Fruit fly (Drosophila melanogaster): Measurements from ENCODE around the gene ND-13B.

ND-13B gene

DNA sequence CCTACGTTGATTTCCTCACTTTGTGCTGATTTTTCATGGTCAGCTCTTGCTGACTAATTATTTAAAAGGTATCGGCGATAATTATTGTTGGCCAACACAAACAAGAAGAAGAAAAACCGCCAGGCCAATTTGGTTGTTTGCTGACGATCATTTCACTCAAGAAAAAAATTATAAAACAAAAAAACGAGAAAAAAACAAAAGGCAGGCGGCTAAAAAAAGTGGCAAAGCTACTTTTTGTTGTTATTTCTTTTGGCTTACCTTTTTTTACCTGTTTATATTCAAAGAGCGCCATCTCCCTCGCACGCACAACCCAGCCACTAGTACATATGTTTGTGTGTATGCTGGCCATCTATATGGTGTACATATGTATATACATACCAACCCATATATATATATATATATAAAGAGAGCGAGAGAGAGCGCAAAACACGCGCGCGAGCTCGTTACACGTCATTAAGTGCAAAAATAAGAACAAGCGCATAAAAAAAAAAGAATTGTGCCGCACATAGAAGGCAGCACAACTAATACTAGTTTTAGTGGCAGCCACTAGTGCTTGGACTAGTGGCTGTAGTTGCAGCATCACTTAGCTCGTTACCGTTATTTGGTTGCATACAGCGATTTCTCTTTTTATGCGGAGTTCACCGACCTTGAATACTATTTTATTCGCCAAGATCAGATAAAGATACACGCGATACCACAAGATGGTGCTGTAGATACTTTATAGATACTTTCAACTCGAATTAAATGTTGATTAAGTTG lies 18.1 kb downstream of the ND-13B start (continued):
- TF ChIP-seq Sox100B (GFP tag; optimal IDR thresholded peaks at IDR 0.05), result no peak
- no peak for TF ChIP-seq D19B (GFP tag; optimal IDR thresholded peaks at IDR 0.05)
- TF ChIP-seq CG3163 (GFP tag; optimal IDR thresholded peaks at IDR 0.05), result no peak
- no peak for TF ChIP-seq Lhr (GFP tag; optimal IDR thresholded peaks at IDR 0.05)
- TF ChIP-seq CG12236 (GFP tag; optimal IDR thresholded peaks at IDR 0.05), result no peak
- TF ChIP-seq Xrp1 (GFP tag; IDR thresholded peaks at IDR 0.05), result no peak
- peak in 1 of 2 experiments; percentile 52 for TF ChIP-seq bsh (GFP tag; optimal IDR thresholded peaks at IDR 0.05)
- no peak for TF ChIP-seq dysf (GFP tag; IDR thresholded peaks at IDR 0.05)
- TF ChIP-seq CG1602 (GFP tag; optimal IDR thresholded peaks at IDR 0.05), result no peak
- TF ChIP-seq stwl (tag; optimal IDR thresholded peaks at IDR 0.05), result no peak
- no peak for TF ChIP-seq YL-1 (GFP tag; optimal IDR thresholded peaks at IDR 0.05)
- TF ChIP-seq br (optimal IDR thresholded peaks at IDR 0.05), result no peak
- TF ChIP-seq CG1529 (GFP tag; optimal IDR thresholded peaks at IDR 0.05), result no peak
- TF ChIP-seq CG10543 (GFP tag; optimal IDR thresholded peaks at IDR 0.05), result no peak
- TF ChIP-seq unpg (GFP tag; optimal IDR thresholded peaks at IDR 0.05), result no peak
- no peak for TF ChIP-seq NFAT (GFP tag; IDR thresholded peaks at IDR 0.05)
- no peak for TF ChIP-seq repo (GFP tag; optimal IDR thresholded peaks at IDR 0.05)
- TF ChIP-seq Bgb (GFP tag; IDR thresholded peaks at IDR 0.05; ENCODE audit: partially characterized antibody), result no peak
- no peak for TF ChIP-seq usp (GFP tag; optimal IDR thresholded peaks at IDR 0.05)
- TF ChIP-seq HLH4C (GFP tag; IDR thresholded peaks at IDR 0.05; ENCODE audit: partially characterized antibody), result no peak
- TF ChIP-seq lov (optimal IDR thresholded peaks at IDR 0.05), result no peak
- no peak for TF ChIP-seq lov (GFP tag; IDR thresholded peaks at IDR 0.05)
- TF ChIP-seq fd64A (GFP tag; optimal IDR thresholded peaks at IDR 0.05), result no peak
- no peak for TF ChIP-seq Mrtf (GFP tag; IDR thresholded peaks at IDR 0.05)
- no peak for TF ChIP-seq salm (tag; optimal IDR thresholded peaks at IDR 0.05)
- no peak for TF ChIP-seq Xbp1 (GFP tag; optimal IDR thresholded peaks at IDR 0.05)
- TF ChIP-seq gce (GFP tag; IDR thresholded peaks at IDR 0.05), result no peak
- peak; percentile 97 for TF ChIP-seq nom (GFP tag; optimal IDR thresholded peaks at IDR 0.05)
- TF ChIP-seq CG14050 (GFP tag; IDR thresholded peaks at IDR 0.05), result no peak
- no peak for TF ChIP-seq CG16815 (GFP tag; optimal IDR thresholded peaks at IDR 0.05)
- no peak for TF ChIP-seq C15 (GFP tag; IDR thresholded peaks at IDR 0.05)
- no peak for TF ChIP-seq gcm (GFP tag; optimal IDR thresholded peaks at IDR 0.05)
- TF ChIP-seq abd-A (tag; optimal IDR thresholded peaks at IDR 0.05), result no peak
- no peak for TF ChIP-seq gro (GFP tag; optimal IDR thresholded peaks at IDR 0.05)
- no peak for TF ChIP-seq Dek (tag; optimal IDR thresholded peaks at IDR 0.05)
- TF ChIP-seq chinmo (GFP tag; IDR thresholded peaks at IDR 0.05; ENCODE audit: partially characterized antibody), result peak; percentile 70; the same call in 1 of the 4 replicates
- no peak for TF ChIP-seq CG15269 (tag; optimal IDR thresholded peaks at IDR 0.05)
- TF ChIP-seq tup (GFP tag; optimal IDR thresholded peaks at IDR 0.05), result no peak
- TF ChIP-seq emc (GFP tag; optimal IDR thresholded peaks at IDR 0.05), result no peak
- TF ChIP-seq Blimp-1 (GFP tag; optimal IDR thresholded peaks at IDR 0.05), result no peak
- peak; percentile 35 for TF ChIP-seq cg (GFP tag; optimal IDR thresholded peaks at IDR 0.05)
- TF ChIP-seq Dfd (GFP tag; optimal IDR thresholded peaks at IDR 0.05), result no peak
- peak in 1 of 2 experiments; percentile 12 for TF ChIP-seq Trl (optimal IDR thresholded peaks at IDR 0.05)
- no peak for TF ChIP-seq Trl (GFP tag; optimal IDR thresholded peaks at IDR 0.05)
- TF ChIP-seq pita (GFP tag; optimal IDR thresholded peaks at IDR 0.05), result no peak
- no peak for TF ChIP-seq PHDP (tag; optimal IDR thresholded peaks at IDR 0.05)
- TF ChIP-seq her (GFP tag; optimal IDR thresholded peaks at IDR 0.05), result no peak
- peak; percentile 12 for TF ChIP-seq sd (tag; optimal IDR thresholded peaks at IDR 0.05)
- no peak for TF ChIP-seq az2 (GFP tag; optimal IDR thresholded peaks at IDR 0.05)
- no peak for TF ChIP-seq Nf-YB (GFP tag; optimal IDR thresholded peaks at IDR 0.05)
- no peak for TF ChIP-seq Ada2b (GFP tag; IDR thresholded peaks at IDR 0.05)
